Fruit fly (Drosophila melanogaster) whole organism, wandering third instar larva: Measurements from ENCODE around the gene CG7320.

ENCODE experiments used
- Abd-B ChIP-seq: fragments of >200 bp; optimal IDR thresholded peaks from 2 replicates; lab custom pipeline; 2017; ENCODE audit warnings: missing biosample characterization, missing genetic modification characterization
- CG32264 ChIP-seq: fragments of 200-800 bp; sonication (Bioruptor generic); optimal IDR thresholded peaks from 2 replicates; lab custom pipeline; 2016; ENCODE audit warnings: missing biosample characterization, missing genetic modification characterization
- CG9705 ChIP-seq: fragments of 200-800 bp; sonication (Bioruptor generic); optimal IDR thresholded peaks from 2 replicates; lab custom pipeline; 2018; ENCODE audit warnings: missing biosample characterization, mild to moderate bottlenecking, missing genetic modification characterization
- CrebA ChIP-seq: fragments of 200-800 bp; sonication (Bioruptor generic); optimal IDR thresholded peaks from 2 replicates; lab custom pipeline; 2016; ENCODE audit warnings: missing biosample characterization, mild to moderate bottlenecking, missing genetic modification characterization, borderline replicate concordance
- Dfd ChIP-seq: fragments of >200 bp; optimal IDR thresholded peaks from 2 replicates; lab custom pipeline; 2017; ENCODE audit warnings: missing biosample characterization, missing genetic modification characterization
- Dif ChIP-seq: fragments of 200-275, 200-300 bp; sonication (Bioruptor generic); optimal IDR thresholded peaks from 2 replicates; lab custom pipeline; 2018; ENCODE audit warnings: missing biosample characterization, missing genetic modification characterization; ENCODE audit not compliant: partially characterized antibody
- GATAd ChIP-seq: sonication (Bioruptor generic); optimal IDR thresholded peaks from 2 replicates; lab custom pipeline; 2016; ENCODE audit warnings: missing biosample characterization, missing genetic modification characterization
- HLH106 ChIP-seq: fragments of 200-800 bp; optimal IDR thresholded peaks from 3 replicates; lab custom pipeline; 2019; ENCODE audit warnings: missing biosample characterization, mild to moderate bottlenecking, missing genetic modification characterization, moderate library complexity
- Hnf4 ChIP-seq: fragments of 200-800 bp; sonication (Bioruptor generic); optimal IDR thresholded peaks from 2 replicates; lab custom pipeline; 2016; ENCODE audit warnings: missing biosample characterization, mild to moderate bottlenecking, missing genetic modification characterization
- Hr78 ChIP-seq: fragments of >200 bp; optimal IDR thresholded peaks from 2 replicates; lab custom pipeline; 2017; ENCODE audit warnings: missing biosample characterization, missing genetic modification characterization
- Hr83 ChIP-seq: fragments of 200-300 bp; sonication (Bioruptor generic); optimal IDR thresholded peaks from 2 replicates; lab custom pipeline; 2016; ENCODE audit warnings: missing biosample characterization, mild to moderate bottlenecking, missing genetic modification characterization, moderate library complexity; ENCODE audit not compliant: poor library complexity, severe bottlenecking
- Jra ChIP-seq: sonication (Bioruptor generic); optimal IDR thresholded peaks from 2 replicates; lab custom pipeline; 2016; ENCODE audit warnings: missing biosample characterization, missing genetic modification characterization
- Mio ChIP-seq: sonication (Bioruptor generic); optimal IDR thresholded peaks from 2 replicates; lab custom pipeline; 2016; ENCODE audit warnings: missing biosample characterization, missing genetic modification characterization
- Myc ChIP-seq: fragments of >200 bp; optimal IDR thresholded peaks from 2 replicates; lab custom pipeline; 2017
- N ChIP-seq: fragments of >200 bp; optimal IDR thresholded peaks from 2 replicates; lab custom pipeline; 2018; ENCODE audit warnings: missing biosample characterization, missing external identifiers, missing genetic modification characterization
- OdsH ChIP-seq: fragments of 200-800 bp; sonication (Bioruptor generic); optimal IDR thresholded peaks from 2 replicates; lab custom pipeline; 2016; ENCODE audit warnings: missing biosample characterization, mild to moderate bottlenecking, missing genetic modification characterization
- Rel ChIP-seq, 2 experiments: fragments of 200-800 bp; sonication (Bioruptor generic) in 1 of 2; optimal IDR thresholded peaks; 2 replicates in 1 of 2; 3 replicates in 1 of 2; lab custom pipeline; 2016 to 2019; ENCODE audit warnings: mild to moderate bottlenecking in 2 of 2, missing biosample characterization in 2 of 2, missing genetic modification characterization in 2 of 2, moderate library complexity in 1 of 2
- Sp1 ChIP-seq: fragments of 200-800 bp; sonication (Bioruptor generic); optimal IDR thresholded peaks from 3 replicates; lab custom pipeline; 2019; ENCODE audit warnings: missing biosample characterization, mild to moderate bottlenecking, missing genetic modification characterization, moderate library complexity
- Vsx2 ChIP-seq: fragments of 200-300, 225-300 bp; sonication (Bioruptor generic); optimal IDR thresholded peaks from 2 replicates; lab custom pipeline; 2018; ENCODE audit warnings: missing biosample characterization, missing genetic modification characterization; ENCODE audit not compliant: partially characterized antibody
- br ChIP-seq: fragments of 200-800 bp; sonication (Bioruptor generic); optimal IDR thresholded peaks from 2 replicates; lab custom pipeline; 2016; ENCODE audit warnings: missing biosample characterization, missing genetic modification characterization
- brk ChIP-seq: fragments of 200-800 bp; sonication (Bioruptor generic); optimal IDR thresholded peaks from 2 replicates; lab custom pipeline; 2016; ENCODE audit warnings: missing biosample characterization, mild to moderate bottlenecking, missing genetic modification characterization
- dl ChIP-seq, 2 experiments: fragments of 175-275, 200-275 bp in 1 of 2; fragments of 200-275 bp in 1 of 2; sonication (Bioruptor generic); optimal IDR thresholded peaks; lab custom pipeline; 2018; ENCODE audit warnings: mild to moderate bottlenecking in 2 of 2, missing biosample characterization in 2 of 2, missing genetic modification characterization in 2 of 2, moderate library complexity in 2 of 2; ENCODE audit not compliant: partially characterized antibody in 2 of 2, insufficient read depth in 1 of 2
- dmrt93B ChIP-seq: fragments of 200-800 bp; sonication (Bioruptor generic); optimal IDR thresholded peaks from 2 replicates; lab custom pipeline; 2018; ENCODE audit warnings: missing biosample characterization, mild to moderate bottlenecking, missing genetic modification characterization
- dsf ChIP-seq: sonication (Bioruptor generic); optimal IDR thresholded peaks from 2 replicates; lab custom pipeline; 2016; ENCODE audit warnings: missing biosample characterization, missing genetic modification characterization, borderline replicate concordance
- foxo ChIP-seq, 2 experiments: fragments of 200-800 bp; sonication (Bioruptor generic); optimal IDR thresholded peaks; 2 replicates in 1 of 2; 3 replicates in 1 of 2; lab custom pipeline; 2016 to 2017; ENCODE audit warnings: missing biosample characterization in 2 of 2, missing genetic modification characterization in 2 of 2
- fru ChIP-seq: fragments of 200-800 bp; sonication (Bioruptor generic); optimal IDR thresholded peaks from 3 replicates; lab custom pipeline; 2016; ENCODE audit warnings: missing biosample characterization, mild to moderate bottlenecking, missing genetic modification characterization
- h ChIP-seq: fragments of 200-800 bp; sonication (Bioruptor generic); optimal IDR thresholded peaks from 3 replicates; lab custom pipeline; 2016; ENCODE audit warnings: missing biosample characterization, mild to moderate bottlenecking, missing genetic modification characterization
- jim ChIP-seq: fragments of 175-275, 200-325 bp; sonication (Bioruptor generic); optimal IDR thresholded peaks from 2 replicates; lab custom pipeline; 2016; ENCODE audit warnings: missing biosample characterization, mild to moderate bottlenecking, missing genetic modification characterization
- lola ChIP-seq: fragments of >200 bp; optimal IDR thresholded peaks from 2 replicates; lab custom pipeline; 2017; ENCODE audit warnings: missing biosample characterization, missing genetic modification characterization
- pan ChIP-seq: fragments of >200 bp; optimal IDR thresholded peaks from 2 replicates; lab custom pipeline; 2017
- psq ChIP-seq: fragments of 200-800 bp; sonication (Bioruptor generic); optimal IDR thresholded peaks from 3 replicates; lab custom pipeline; 2017; ENCODE audit warnings: missing biosample characterization, mild to moderate bottlenecking, missing genetic modification characterization, moderate library complexity
- rgr ChIP-seq: fragments of 200-800 bp; sonication (Bioruptor generic); optimal IDR thresholded peaks from 3 replicates; lab custom pipeline; 2016; ENCODE audit warnings: missing biosample characterization, mild to moderate bottlenecking, missing genetic modification characterization
- sage ChIP-seq: fragments of 200-800 bp; sonication (Bioruptor generic); optimal IDR thresholded peaks from 2 replicates; lab custom pipeline; 2016; ENCODE audit warnings: missing biosample characterization, mild to moderate bottlenecking, missing genetic modification characterization
- sv ChIP-seq: fragments of 200-800 bp; sonication (Bioruptor generic); optimal IDR thresholded peaks from 3 replicates; lab custom pipeline; 2016; ENCODE audit warnings: missing biosample characterization, missing genetic modification characterization
- tai ChIP-seq: sonication (Bioruptor generic); optimal IDR thresholded peaks from 2 replicates; lab custom pipeline; 2016; ENCODE audit warnings: missing biosample characterization, missing genetic modification characterization
- usp ChIP-seq: fragments of >200 bp; optimal IDR thresholded peaks from 2 replicates; lab custom pipeline; 2017; ENCODE audit warnings: missing biosample characterization, missing genetic modification characterization
- woc ChIP-seq: sonication (Bioruptor generic); optimal IDR thresholded peaks from 2 replicates; lab custom pipeline; 2016; ENCODE audit warnings: missing biosample characterization, mild to moderate bottlenecking, missing genetic modification characterization

Gene CG7320

DNA sequence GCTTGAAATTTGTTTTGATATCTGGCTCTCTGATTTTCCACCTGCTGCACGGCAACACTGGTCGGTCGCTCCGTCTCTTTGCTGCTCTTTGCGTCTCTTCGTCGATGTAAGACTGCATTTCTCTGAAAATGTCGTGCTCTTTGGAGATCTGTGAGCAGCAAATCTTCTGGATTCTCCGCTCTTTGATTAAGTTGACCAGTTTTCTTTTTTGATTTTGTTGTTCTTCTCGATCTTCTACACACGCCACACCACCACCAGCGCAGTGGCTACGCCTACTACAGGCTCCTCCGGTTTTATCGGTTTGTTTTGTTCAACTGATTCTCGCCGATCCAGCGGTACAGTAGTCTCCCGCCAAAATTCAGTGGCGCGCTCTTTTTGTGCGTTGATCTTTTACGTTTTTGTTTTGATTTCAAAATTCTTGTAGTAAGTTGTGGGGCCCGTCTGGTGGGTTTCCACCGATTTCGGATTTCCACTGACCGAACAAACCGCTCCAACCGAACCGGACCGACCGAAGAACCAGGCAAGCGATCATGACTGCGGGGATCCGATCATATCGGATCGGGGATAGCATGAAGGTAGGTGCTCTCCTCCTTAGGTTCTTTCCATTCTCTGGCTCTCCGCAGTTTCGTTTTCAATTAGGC lies 33.0 kb downstream of the CG7320 start:
- TF ChIP-seq fru (GFP tag; lab: Kevin White, UChicago) (peak; percentile 23), CrebA (peak; percentile 49), Dif (peak; percentile 63), Hr78 (GFP tag; lab: Kevin White, UChicago) (no peak), dl (GFP tag; optimal IDR thresholded peaks at IDR 0.05; lab: Kevin White, UChicago; ENCODE audit: insufficient read depth in 1 of 2, partially characterized antibody in 2 of 2) (peak in 1 of 2 experiments; percentile 70), Mio (no peak), Vsx2 (GFP tag; lab: Kevin White, UChicago) (peak; percentile 48), Jra (no peak), CG9705 (no peak), pan (lab: Kevin White, UChicago) (no peak), usp (GFP tag; lab: Kevin White, UChicago) (no peak), psq (GFP tag; lab: Kevin White, UChicago) (peak; percentile 99), brk (GFP tag; lab: Kevin White, UChicago) (peak; percentile 25), Rel (GFP tag; optimal IDR thresholded peaks at IDR 0.05; lab: Kevin White, UChicago) (peak; percentile 19), Rel (tag; optimal IDR thresholded peaks at IDR 0.05; lab: Kevin White, UChicago) (peak; percentile 50)

dm6 chr3L:18235379-18235778 lies 34.1 kb downstream of the CG7320 start:
- no peak for TF ChIP-seq Vsx2 (GFP tag; lab: Kevin White, UChicago)
- no peak for TF ChIP-seq Abd-B
- no peak for TF ChIP-seq h (GFP tag; lab: Kevin White, UChicago)
- no peak for TF ChIP-seq sage (GFP tag; lab: Kevin White, UChicago)
- no peak for TF ChIP-seq pan (lab: Kevin White, UChicago)
- no peak for TF ChIP-seq Hr83 (GFP tag; lab: Kevin White, UChicago)
- no peak for TF ChIP-seq OdsH (GFP tag; lab: Kevin White, UChicago)
- no peak for TF ChIP-seq Hr78 (GFP tag; lab: Kevin White, UChicago)
- TF ChIP-seq br (GFP tag; lab: Kevin White, UChicago) = no peak
- no peak for TF ChIP-seq dl (GFP tag; optimal IDR thresholded peaks at IDR 0.05; lab: Kevin White, UChicago; ENCODE audit: insufficient read depth in 1 of 2, partially characterized antibody in 2 of 2)
- TF ChIP-seq CG9705 = no peak
- TF ChIP-seq Rel (GFP tag; optimal IDR thresholded peaks at IDR 0.05; lab: Kevin White, UChicago) = no peak
- TF ChIP-seq Rel (tag; optimal IDR thresholded peaks at IDR 0.05; lab: Kevin White, UChicago) = no peak
- no peak for TF ChIP-seq jim (GFP tag; lab: Kevin White, UChicago)
- TF ChIP-seq lola (GFP tag; lab: Kevin White, UChicago) = no peak
- no peak for TF ChIP-seq HLH106
- no peak for TF ChIP-seq GATAd (GFP tag; lab: Kevin White, UChicago)
- no peak for TF ChIP-seq Dfd (GFP tag; lab: Kevin White, UChicago)

- TF ChIP-seq lola (GFP tag; lab: Kevin White, UChicago) = no peak
- TF ChIP-seq sv (GFP tag; lab: Kevin White, UChicago) = peak; percentile 73
- TF ChIP-seq Dfd (GFP tag; lab: Kevin White, UChicago) = no peak
- TF ChIP-seq Hr78 (GFP tag; lab: Kevin White, UChicago) = no peak
- TF ChIP-seq dmrt93B (GFP tag; lab: Kevin White, UChicago) = peak; percentile 84
- TF ChIP-seq GATAd (GFP tag; lab: Kevin White, UChicago) = peak; percentile 53
- no peak for TF ChIP-seq jim (GFP tag; lab: Kevin White, UChicago)
- peak; percentile 91 for TF ChIP-seq psq (GFP tag; lab: Kevin White, UChicago)
- peak; percentile 98 for TF ChIP-seq br (GFP tag; lab: Kevin White, UChicago)
- peak; percentile 91 for TF ChIP-seq woc (GFP tag; lab: Kevin White, UChicago)
- peak; percentile 96 for TF ChIP-seq OdsH (GFP tag; lab: Kevin White, UChicago)
- peak; percentile 92 for TF ChIP-seq Rel (GFP tag; optimal IDR thresholded peaks at IDR 0.05; lab: Kevin White, UChicago)
- peak; percentile 69 for TF ChIP-seq Rel (tag; optimal IDR thresholded peaks at IDR 0.05; lab: Kevin White, UChicago)
- no peak for TF ChIP-seq Vsx2 (GFP tag; lab: Kevin White, UChicago)
- TF ChIP-seq Jra = peak; percentile 92
- no peak for TF ChIP-seq usp (GFP tag; lab: Kevin White, UChicago)
- TF ChIP-seq Myc (lab: Kevin White, UChicago) = no peak
- peak; percentile 96 for TF ChIP-seq sage (GFP tag; lab: Kevin White, UChicago)
- TF ChIP-seq brk (GFP tag; lab: Kevin White, UChicago) = peak; percentile 88
- TF ChIP-seq dl (GFP tag; optimal IDR thresholded peaks at IDR 0.05; lab: Kevin White, UChicago; ENCODE audit: insufficient read depth in 1 of 2, partially characterized antibody in 2 of 2) = no peak
- TF ChIP-seq Hnf4 = peak; percentile 97
- no peak for TF ChIP-seq Hr83 (GFP tag; lab: Kevin White, UChicago)
- peak; percentile 94 for TF ChIP-seq Sp1 (GFP tag; lab: Kevin White, UChicago)
- no peak for TF ChIP-seq Abd-B
- TF ChIP-seq rgr = peak; percentile 97
- peak; percentile 63 for TF ChIP-seq dsf (GFP tag; lab: Kevin White, UChicago)
- no peak for TF ChIP-seq N
- TF ChIP-seq h (GFP tag; lab: Kevin White, UChicago) = peak; percentile 97
- TF ChIP-seq Mio = peak; percentile 78
- peak; percentile 87 for TF ChIP-seq CrebA
- TF ChIP-seq tai = peak; percentile 92
- TF ChIP-seq foxo (GFP tag; optimal IDR thresholded peaks at IDR 0.05; lab: Kevin White, UChicago) = peak; percentile 75 to 98
- TF ChIP-seq CG9705 = peak; percentile 88
- peak; percentile 82 for TF ChIP-seq CG32264
- peak; percentile 98 for TF ChIP-seq fru (GFP tag; lab: Kevin White, UChicago)
- TF ChIP-seq pan (lab: Kevin White, UChicago) = no peak
Measured at dm6 chr3L:18235825-18236647, 34.7 kb downstream of the CG7320 start.
